Fruit fly (Drosophila melanogaster): ENCODE results near the gene CG6678.

The CG6678 gene

dm6 chr3R:21939110-21939509, 52.3 kb downstream of the CG6678 start:
- no peak for TF ChIP-seq ttk (optimal IDR thresholded peaks at IDR 0.05)
- TF ChIP-seq h (optimal IDR thresholded peaks at IDR 0.05), result no peak
- no peak for TF ChIP-seq psq (optimal IDR thresholded peaks at IDR 0.05)
- TF ChIP-seq Myc (optimal IDR thresholded peaks at IDR 0.05), result no peak
- TF ChIP-seq Sin3A (optimal IDR thresholded peaks at IDR 0.05), result no peak
- no peak for TF ChIP-seq insv (optimal IDR thresholded peaks at IDR 0.05)

dm6 chr3R:21940172-21940571, 53.3 kb downstream of the CG6678 start:
- TF ChIP-seq Sin3A (optimal IDR thresholded peaks at IDR 0.05), result no peak
- TF ChIP-seq h (optimal IDR thresholded peaks at IDR 0.05), result no peak
- TF ChIP-seq ttk (optimal IDR thresholded peaks at IDR 0.05), result no peak
- TF ChIP-seq insv (optimal IDR thresholded peaks at IDR 0.05), result no peak
- no peak for TF ChIP-seq psq (optimal IDR thresholded peaks at IDR 0.05)
- no peak for TF ChIP-seq Myc (optimal IDR thresholded peaks at IDR 0.05)

- TF ChIP-seq psq (optimal IDR thresholded peaks at IDR 0.05), result no peak
- TF ChIP-seq insv (optimal IDR thresholded peaks at IDR 0.05), result no peak
- no peak for TF ChIP-seq Sin3A (optimal IDR thresholded peaks at IDR 0.05)
- TF ChIP-seq Myc (optimal IDR thresholded peaks at IDR 0.05), result no peak
- no peak for TF ChIP-seq ttk (optimal IDR thresholded peaks at IDR 0.05)
- no peak for TF ChIP-seq h (optimal IDR thresholded peaks at IDR 0.05)
Measured at dm6 chr3R:21940884-21941390, 54.1 kb downstream of the CG6678 start.

- TF ChIP-seq h (optimal IDR thresholded peaks at IDR 0.05) (no peak), Sin3A (optimal IDR thresholded peaks at IDR 0.05) (no peak)
Measured at dm6 chr3R:21941426-21941924, 54.6 kb downstream of the CG6678 start.

- TF ChIP-seq psq (optimal IDR thresholded peaks at IDR 0.05), result no peak
- no peak for TF ChIP-seq Myc (optimal IDR thresholded peaks at IDR 0.05)
- TF ChIP-seq insv (optimal IDR thresholded peaks at IDR 0.05), result no peak
- no peak for TF ChIP-seq ttk (optimal IDR thresholded peaks at IDR 0.05)
- TF ChIP-seq Sin3A (optimal IDR thresholded peaks at IDR 0.05), result no peak
- TF ChIP-seq h (optimal IDR thresholded peaks at IDR 0.05), result no peak
Measured at dm6 chr3R:21943982-21944627, 57.3 kb downstream of the CG6678 start.

dm6 chr3R:21944666-21945065, 57.8 kb downstream of the CG6678 start:
- TF ChIP-seq h (optimal IDR thresholded peaks at IDR 0.05), result no peak
- TF ChIP-seq insv (optimal IDR thresholded peaks at IDR 0.05), result no peak
- TF ChIP-seq Sin3A (optimal IDR thresholded peaks at IDR 0.05), result no peak
- no peak for TF ChIP-seq psq (optimal IDR thresholded peaks at IDR 0.05)
- TF ChIP-seq ttk (optimal IDR thresholded peaks at IDR 0.05), result no peak
- no peak for TF ChIP-seq Myc (optimal IDR thresholded peaks at IDR 0.05)

- TF ChIP-seq psq (optimal IDR thresholded peaks at IDR 0.05) (no peak), ttk (optimal IDR thresholded peaks at IDR 0.05) (no peak), Sin3A (optimal IDR thresholded peaks at IDR 0.05) (no peak), insv (optimal IDR thresholded peaks at IDR 0.05) (no peak), h (optimal IDR thresholded peaks at IDR 0.05) (no peak), Myc (optimal IDR thresholded peaks at IDR 0.05) (no peak)
Measured at dm6 chr3R:21945754-21946153, 58.9 kb downstream of the CG6678 start.

- TF ChIP-seq ttk (optimal IDR thresholded peaks at IDR 0.05) (no peak), Myc (optimal IDR thresholded peaks at IDR 0.05) (no peak), psq (optimal IDR thresholded peaks at IDR 0.05) (no peak), Sin3A (optimal IDR thresholded peaks at IDR 0.05) (no peak), insv (optimal IDR thresholded peaks at IDR 0.05) (no peak), h (optimal IDR thresholded peaks at IDR 0.05) (no peak)
Measured at dm6 chr3R:21948081-21948480, 61.3 kb downstream of the CG6678 start.

- TF ChIP-seq psq (optimal IDR thresholded peaks at IDR 0.05), result no peak
- TF ChIP-seq Sin3A (optimal IDR thresholded peaks at IDR 0.05), result no peak
- TF ChIP-seq insv (optimal IDR thresholded peaks at IDR 0.05), result no peak
- TF ChIP-seq h (optimal IDR thresholded peaks at IDR 0.05), result no peak
- no peak for TF ChIP-seq Myc (optimal IDR thresholded peaks at IDR 0.05)
- no peak for TF ChIP-seq ttk (optimal IDR thresholded peaks at IDR 0.05)
Measured at dm6 chr3R:21948691-21949560, 62.1 kb downstream of the CG6678 start, which contains the start of gene Eip93F. Gene Eip93F, plus strand, starts transcription at chr3R:21949114.

- TF ChIP-seq psq (optimal IDR thresholded peaks at IDR 0.05) (no peak), Myc (optimal IDR thresholded peaks at IDR 0.05) (no peak), Sin3A (optimal IDR thresholded peaks at IDR 0.05) (no peak), insv (optimal IDR thresholded peaks at IDR 0.05) (no peak)
Measured at dm6 chr3R:21949561-21949862, 62.7 kb downstream of the CG6678 start.

dm6 chr3R:21951386-21951785, 64.6 kb downstream of the CG6678 start:
- TF ChIP-seq Myc (optimal IDR thresholded peaks at IDR 0.05) (no peak), insv (optimal IDR thresholded peaks at IDR 0.05) (no peak), psq (optimal IDR thresholded peaks at IDR 0.05) (no peak), ttk (optimal IDR thresholded peaks at IDR 0.05) (no peak)

dm6 chr3R:21954056-21954650, 67.3 kb downstream of the CG6678 start:
- TF ChIP-seq ttk (optimal IDR thresholded peaks at IDR 0.05), result no peak
- no peak for TF ChIP-seq Sin3A (optimal IDR thresholded peaks at IDR 0.05)
- TF ChIP-seq Myc (optimal IDR thresholded peaks at IDR 0.05), result no peak
- no peak for TF ChIP-seq h (optimal IDR thresholded peaks at IDR 0.05)
- no peak for TF ChIP-seq insv (optimal IDR thresholded peaks at IDR 0.05)
- TF ChIP-seq psq (optimal IDR thresholded peaks at IDR 0.05), result no peak
